Worm (Caenorhabditis elegans) whole organism, L3 larva: Measurements from ENCODE around the gene B0001.7.

ENCODE experiments used
- jun-1 ChIP-seq: fragments of 150-350 bp; optimal IDR thresholded peaks from 2 replicates; lab custom pipeline; 2014; ENCODE audit warnings: missing biosample characterization, missing genetic modification reagents, missing genetic modification characterization
- sea-2 ChIP-seq: fragments of 150-350 bp; sonication (generic microtip); optimal IDR thresholded peaks from 4 replicates; lab custom pipeline; 2014; ENCODE audit warnings: missing biosample characterization, missing genetic modification reagents, missing genetic modification characterization
- snpc-4 ChIP-seq: fragments of 150-350 bp; optimal IDR thresholded peaks from 2 replicates; lab custom pipeline; 2014; ENCODE audit warnings: missing biosample characterization, missing genetic modification characterization
- unc-39 ChIP-seq: sonication (generic microtip); optimal IDR thresholded peaks from 4 replicates; lab custom pipeline; 2017; ENCODE audit warnings: missing biosample characterization, missing genetic modification characterization
- unc-62 ChIP-seq: fragments of 150-350 bp; sonication (generic microtip); optimal IDR thresholded peaks from 4 replicates; lab custom pipeline; 2014; ENCODE audit warnings: missing biosample characterization, missing genetic modification reagents, missing genetic modification characterization
- zag-1 ChIP-seq: fragments of 150-350 bp; optimal IDR thresholded peaks from 2 replicates; lab custom pipeline; 2014; ENCODE audit warnings: missing biosample characterization, missing genetic modification characterization

DNA sequence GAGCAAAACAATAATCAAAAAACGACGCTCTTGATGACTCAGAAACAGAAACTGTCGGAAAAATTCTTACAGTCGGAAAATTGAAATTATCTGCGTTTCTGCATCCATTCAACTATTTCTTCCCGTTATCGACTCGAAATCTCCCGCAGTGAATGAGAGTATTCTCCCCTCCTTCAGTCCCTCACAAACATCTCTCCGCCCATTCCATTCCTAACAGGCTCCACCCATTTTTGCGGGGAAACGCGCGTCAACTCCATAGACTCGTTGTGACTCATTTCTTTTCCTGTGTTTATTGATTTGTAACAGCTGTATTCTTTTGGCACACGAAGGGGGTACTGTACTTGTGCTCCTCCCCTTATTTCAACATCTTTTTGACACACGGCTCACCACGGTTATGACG is 26.2 kb downstream of the B0001.7 start:
- TF ChIP-seq zag-1 (tag; lab: Kevin White, UChicago) (no peak), unc-39 (tag; lab: Kevin White, UChicago) (no peak), unc-62 (GFP tag; lab: Kevin White, UChicago) (no peak), jun-1 (tag; lab: Kevin White, UChicago) (no peak), sea-2 (GFP tag; lab: Kevin White, UChicago) (no peak), snpc-4 (tag; lab: Kevin White, UChicago) (no peak)
